Fruit fly (Drosophila melanogaster) S2 (cell line): ENCODE measurements around the gene GstD10.
A peak's percentile ranks its signal among the peaks of the same experiment; 100 is the strongest.

Experiments
- CG8478 ChIP-seq: fragments of >200 bp; optimal IDR thresholded peaks from 2 replicates; lab custom pipeline; 2018
- CTCF ChIP-seq, 2 experiments: fragments of >200 bp; optimal IDR thresholded peaks; 2 replicates each; lab custom pipeline; 2018

Gene GstD10

DNA sequence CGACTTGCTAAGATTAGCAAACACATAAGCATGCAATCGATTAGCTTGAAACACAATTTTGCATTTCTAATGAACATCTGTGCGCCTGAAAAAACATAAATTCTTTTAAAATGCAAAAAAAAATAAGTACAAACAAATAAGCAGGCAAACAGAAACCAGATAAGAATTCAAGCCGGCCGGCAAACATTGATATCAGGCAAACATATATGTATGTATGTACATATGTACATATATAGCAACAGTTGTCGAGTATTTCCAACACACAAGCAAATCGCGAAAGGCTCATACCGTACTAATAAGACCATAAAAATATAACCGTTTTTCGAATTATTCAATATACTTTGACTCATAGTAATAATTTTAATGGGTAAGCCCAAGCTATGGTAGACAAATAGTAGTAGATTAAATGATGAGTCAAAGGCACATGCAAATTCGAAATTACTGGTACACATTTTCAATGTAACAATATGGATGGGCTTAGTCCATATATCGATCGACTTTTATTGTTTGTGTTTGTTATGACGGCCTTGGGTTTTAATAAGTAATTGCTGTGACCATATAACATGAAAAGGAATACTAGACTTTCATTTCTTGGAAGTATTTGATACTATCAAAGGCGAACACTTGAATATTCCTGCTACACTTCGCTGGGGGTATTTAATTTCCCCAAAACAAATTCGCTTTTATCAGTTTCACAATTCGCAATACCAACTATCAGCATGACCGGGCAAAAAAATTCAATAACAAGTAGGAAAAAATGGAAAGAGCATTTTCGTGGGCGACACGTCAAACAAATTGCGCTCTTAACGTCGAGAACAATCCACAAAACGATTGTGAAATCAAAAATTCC is 4.5 kb upstream of the GstD10 start:
- TF ChIP-seq CTCF (optimal IDR thresholded peaks at IDR 0.05; lab: Kevin White, UChicago) (no peak), CG8478 (lab: Kevin White, UChicago) (no peak)

DNA sequence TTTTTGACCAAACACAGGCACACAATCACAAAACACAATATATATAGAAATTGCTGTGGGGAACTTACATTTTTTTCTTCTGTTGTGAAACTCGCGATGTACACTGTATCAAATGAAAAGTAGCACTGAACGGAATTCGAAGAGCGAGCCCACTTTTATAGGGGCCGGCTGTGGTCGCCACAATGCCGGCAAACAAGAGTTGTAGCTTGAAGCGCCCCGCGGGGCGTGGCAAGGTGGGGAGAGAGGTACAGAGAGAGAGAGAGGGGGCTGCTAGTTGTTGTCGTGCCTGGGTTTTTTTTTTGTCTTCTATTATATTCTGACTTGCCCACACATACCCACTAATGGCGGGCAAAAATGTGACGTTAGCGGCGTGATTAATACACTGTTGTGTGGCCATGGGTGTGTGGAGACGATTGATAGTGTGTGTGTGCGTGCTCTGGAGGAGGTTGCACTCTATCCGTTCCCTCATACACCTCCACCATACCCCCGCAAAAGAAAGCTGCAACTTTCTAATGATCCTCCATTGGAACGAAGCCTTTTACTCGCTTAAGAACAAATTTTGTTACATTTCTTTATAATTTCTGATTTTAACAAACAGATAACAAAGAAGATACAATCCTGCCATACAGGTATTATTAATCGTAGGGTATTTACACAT is 3.7 kb upstream of the GstD10 start, which contains the start of gene GstD1:
TSS of gene GstD1 (minus strand) at position 134 of the 658 bp plus-strand sequence.
- TF ChIP-seq CG8478 (lab: Kevin White, UChicago) (no peak), CTCF (optimal IDR thresholded peaks at IDR 0.05; lab: Kevin White, UChicago) (no peak)

DNA sequence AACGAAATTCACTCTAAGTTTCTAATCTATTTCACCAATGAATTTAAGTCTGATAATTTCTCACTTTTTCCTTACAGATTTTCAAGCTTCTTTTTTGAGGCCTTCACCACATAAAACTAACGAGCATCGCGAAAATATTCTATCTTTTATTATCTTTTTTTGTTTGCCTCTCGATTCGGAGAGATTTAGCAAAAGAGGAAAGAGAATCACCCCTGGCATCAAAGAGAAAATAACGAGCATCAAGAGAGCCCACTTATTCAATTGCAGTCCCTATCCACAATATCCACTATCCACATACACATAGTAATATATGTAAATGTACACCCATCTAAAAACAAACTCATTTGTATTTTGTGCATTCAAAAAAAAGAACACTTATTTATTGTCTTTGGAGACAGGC is 1.9 kb upstream of the GstD10 start, which contains the start of gene GstD9:
TSS of gene GstD9 (minus strand) at position 101 of the 400 bp plus-strand sequence.
- TF ChIP-seq CTCF (optimal IDR thresholded peaks at IDR 0.05; lab: Kevin White, UChicago) = no peak
- no peak for TF ChIP-seq CG8478 (lab: Kevin White, UChicago)

DNA sequence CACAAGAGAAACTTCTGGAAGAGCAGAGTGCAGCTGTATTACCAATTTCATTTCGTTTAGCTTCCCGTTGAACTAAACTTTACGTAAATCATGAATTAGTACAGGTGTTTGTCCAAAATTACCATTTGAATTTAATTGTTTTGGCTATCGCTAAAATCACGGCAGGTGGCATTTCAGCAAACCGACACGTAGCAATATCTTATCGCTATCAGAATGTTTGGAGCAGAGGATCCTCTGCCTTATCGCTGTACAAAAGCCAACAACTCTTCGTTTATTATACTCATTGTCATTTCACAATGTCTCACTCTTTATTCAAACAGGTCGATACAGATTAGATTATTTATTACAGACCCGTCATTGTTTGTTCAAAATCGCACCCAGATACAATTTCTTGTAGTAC is 352 bp upstream of the GstD10 start:
- no peak for TF ChIP-seq CG8478 (lab: Kevin White, UChicago)
- TF ChIP-seq CTCF (optimal IDR thresholded peaks at IDR 0.05; lab: Kevin White, UChicago) = no peak

DNA sequence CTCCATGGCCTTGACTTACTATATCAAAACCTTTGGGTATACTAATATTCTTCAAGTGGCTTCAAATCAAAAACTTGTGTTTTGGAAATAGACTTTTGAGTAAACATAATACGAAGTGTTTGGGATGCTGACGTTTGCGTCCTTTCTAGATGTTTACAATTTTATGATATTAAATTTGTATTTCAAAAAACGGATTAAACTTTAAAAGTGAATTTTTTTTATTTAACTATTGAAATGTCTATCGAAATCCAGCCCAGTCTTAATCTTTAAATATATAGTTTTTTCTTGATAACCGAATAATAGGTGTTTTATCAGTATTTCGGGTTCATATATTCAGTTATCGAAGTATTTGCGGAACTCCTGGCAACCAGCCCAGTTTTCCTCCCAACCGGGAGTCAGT is 955 bp downstream of the GstD10 start, which contains the start of gene Tim17a1:
TSS of gene Tim17a1 (minus strand) at position 101 of the 400 bp plus-strand sequence.
- no peak for TF ChIP-seq CG8478 (lab: Kevin White, UChicago)
- TF ChIP-seq CTCF (optimal IDR thresholded peaks at IDR 0.05; lab: Kevin White, UChicago) = no peak

DNA sequence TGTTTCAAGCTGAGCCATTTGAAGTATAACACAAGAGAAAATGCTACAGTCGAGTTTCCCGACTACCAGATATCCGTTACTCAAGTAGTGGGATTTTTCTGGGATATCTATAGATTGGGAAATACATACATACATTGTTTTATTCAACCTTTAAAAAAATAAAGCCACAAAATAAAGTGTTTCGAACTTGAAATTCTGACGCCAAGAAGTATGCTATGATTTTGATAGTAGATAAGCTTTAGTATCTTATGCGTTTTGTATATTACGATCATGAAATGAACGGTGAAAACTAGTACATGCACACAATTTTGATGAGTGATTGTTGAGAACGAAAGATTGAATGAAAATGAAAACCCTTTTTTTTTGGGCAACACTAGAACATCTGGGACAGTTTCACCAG is 2.0 kb downstream of the GstD10 start:
- TF ChIP-seq CTCF (optimal IDR thresholded peaks at IDR 0.05; lab: Kevin White, UChicago) (no peak), CG8478 (lab: Kevin White, UChicago) (no peak)

DNA sequence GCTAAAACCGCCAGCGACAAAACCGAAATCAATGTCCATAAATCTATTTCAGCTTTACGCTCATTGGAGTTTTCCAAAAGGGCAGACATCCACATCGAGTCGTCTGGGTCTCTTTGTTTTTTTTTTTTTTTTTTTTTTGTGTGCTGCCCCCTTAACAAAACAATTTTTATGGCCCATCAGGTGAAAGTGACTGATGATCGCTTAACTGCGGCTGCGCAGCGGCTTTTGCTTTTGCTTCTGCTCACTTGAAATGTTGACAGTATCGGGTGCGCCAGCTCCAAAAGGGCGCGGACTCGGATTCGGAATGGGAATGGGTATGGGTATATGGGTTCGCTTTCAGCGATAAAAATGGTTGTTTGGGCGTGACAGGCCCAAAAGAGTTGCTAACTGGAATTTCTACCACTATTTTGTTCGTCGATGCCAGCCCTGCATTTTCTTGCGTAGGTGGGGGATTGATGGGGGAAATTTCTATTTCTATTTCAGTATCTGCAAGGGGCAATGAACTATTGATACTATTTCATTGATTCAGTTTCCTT is 3.5 kb downstream of the GstD10 start:
- TF ChIP-seq CG8478 (lab: Kevin White, UChicago) (no peak), CTCF (optimal IDR thresholded peaks at IDR 0.05; lab: Kevin White, UChicago) (no peak)

DNA sequence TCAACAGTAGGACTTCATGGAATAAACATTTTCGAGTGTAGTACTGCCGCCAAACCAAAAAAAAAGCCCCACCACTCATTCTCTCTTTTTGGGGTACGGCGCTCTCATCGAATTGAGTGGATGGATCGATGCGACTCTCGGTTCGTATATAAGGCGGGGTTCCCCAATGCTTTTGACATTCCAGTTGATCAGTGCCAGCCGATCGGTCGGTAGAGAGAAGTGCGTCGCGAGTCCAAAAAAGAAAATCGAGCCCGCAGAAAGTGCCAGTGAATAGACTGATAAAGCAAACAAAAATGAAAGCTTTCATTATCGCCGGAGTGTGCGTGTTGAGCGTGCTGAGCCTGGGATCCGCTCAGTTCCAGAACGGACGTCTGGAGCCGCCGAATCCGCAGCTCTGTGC is 5.7 kb downstream of the GstD10 start, which contains the start of gene CG4115:
TSS of gene CG4115 (plus strand) at position 172 of the 400 bp plus-strand sequence.
- no peak for TF ChIP-seq CG8478 (lab: Kevin White, UChicago)
- TF ChIP-seq CTCF (optimal IDR thresholded peaks at IDR 0.05; lab: Kevin White, UChicago) = no peak

DNA sequence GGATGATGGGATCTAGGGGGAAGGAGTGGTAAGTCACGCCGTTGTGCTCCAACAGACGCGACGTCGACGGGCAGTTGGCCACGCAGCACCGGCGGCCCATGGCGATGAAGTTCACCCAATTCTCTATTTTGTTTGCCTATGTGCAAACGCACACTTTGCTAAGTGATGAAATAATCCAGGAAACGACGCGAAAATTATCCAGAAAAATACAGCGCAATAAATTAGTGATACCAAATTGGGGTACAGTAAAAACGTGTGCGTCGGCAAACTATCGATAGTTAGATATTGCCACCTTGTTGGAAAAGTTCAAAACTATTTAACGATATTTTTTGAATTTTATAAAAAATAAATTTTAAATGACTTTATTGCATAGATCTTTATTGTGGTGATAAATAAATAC is 9.5 kb downstream of the GstD10 start, which contains the start of gene MBD-R2:
TSS of gene MBD-R2 (minus strand) at position 222 of the 400 bp plus-strand sequence.
- peak in 1 of 2 experiments; percentile 29 for TF ChIP-seq CTCF (optimal IDR thresholded peaks at IDR 0.05; lab: Kevin White, UChicago)
- no peak for TF ChIP-seq CG8478 (lab: Kevin White, UChicago)

DNA sequence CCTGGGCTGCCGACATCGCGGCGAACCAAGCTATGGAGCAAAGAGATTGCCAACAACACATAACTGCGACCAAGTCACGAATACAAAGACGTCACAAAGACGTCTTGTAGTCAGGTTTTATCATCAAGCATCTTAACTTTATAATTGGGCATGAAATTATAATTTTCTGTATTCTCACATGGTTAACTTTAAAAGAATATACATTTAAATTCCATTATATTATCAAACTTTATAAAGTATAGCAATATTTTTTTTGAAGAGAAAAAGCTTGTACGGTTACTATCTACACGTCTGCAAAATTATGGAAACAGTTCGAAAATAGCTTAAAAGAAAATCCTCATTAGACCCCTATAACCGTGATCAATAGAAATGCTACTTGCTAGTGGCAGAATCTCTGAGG is 13.5 kb downstream of the GstD10 start, which contains the start of gene CG10041:
TSS of gene CG10041 (minus strand) at position 101 of the 400 bp plus-strand sequence.
- no peak for TF ChIP-seq CG8478 (lab: Kevin White, UChicago)
- no peak for TF ChIP-seq CTCF (optimal IDR thresholded peaks at IDR 0.05; lab: Kevin White, UChicago)

DNA sequence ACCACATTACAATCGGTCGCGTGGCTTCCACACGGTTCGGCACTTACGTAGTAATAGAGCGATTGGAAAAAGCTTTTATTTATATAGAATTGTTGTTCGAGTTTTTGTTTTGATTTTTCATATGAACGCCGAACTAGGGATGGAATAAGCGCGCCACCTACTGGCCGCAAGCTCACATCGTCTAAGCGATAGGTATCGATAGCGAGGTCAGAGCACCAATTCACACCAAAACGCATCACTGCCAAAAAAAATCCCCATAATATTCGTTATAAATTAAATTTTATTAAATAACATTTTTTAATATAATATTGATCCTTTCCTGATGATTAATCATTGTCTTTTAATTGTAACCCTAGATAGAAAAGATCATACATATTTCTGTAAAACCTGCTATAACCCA is 15.0 kb downstream of the GstD10 start, which contains the start of gene CG10038:
TSS of gene CG10038 (minus strand) at position 148 of the 400 bp plus-strand sequence.
- no peak for TF ChIP-seq CG8478 (lab: Kevin White, UChicago)
- peak; percentile 57 to 85 for TF ChIP-seq CTCF (optimal IDR thresholded peaks at IDR 0.05; lab: Kevin White, UChicago)

DNA sequence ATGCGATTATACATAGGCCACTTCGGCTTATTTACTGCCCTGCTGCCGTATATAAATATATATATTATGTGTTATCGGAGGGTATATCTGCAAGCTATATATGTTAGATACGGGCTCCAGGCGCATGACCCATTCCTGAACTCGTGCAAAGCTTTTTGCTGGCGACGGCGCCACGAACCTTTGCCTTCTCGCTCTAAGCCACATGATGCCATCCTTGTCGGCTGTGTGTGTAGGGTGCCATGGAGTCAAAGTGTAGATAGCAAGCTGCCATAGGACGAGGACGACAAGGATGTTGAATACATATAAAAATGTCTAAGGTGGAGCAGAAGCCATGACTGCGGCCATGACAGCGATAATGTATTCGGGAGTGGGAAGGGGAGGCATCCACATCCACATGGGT is 17.9 kb downstream of the GstD10 start:
- TF ChIP-seq CG8478 (lab: Kevin White, UChicago) = no peak
- TF ChIP-seq CTCF (optimal IDR thresholded peaks at IDR 0.05; lab: Kevin White, UChicago) = no peak

DNA sequence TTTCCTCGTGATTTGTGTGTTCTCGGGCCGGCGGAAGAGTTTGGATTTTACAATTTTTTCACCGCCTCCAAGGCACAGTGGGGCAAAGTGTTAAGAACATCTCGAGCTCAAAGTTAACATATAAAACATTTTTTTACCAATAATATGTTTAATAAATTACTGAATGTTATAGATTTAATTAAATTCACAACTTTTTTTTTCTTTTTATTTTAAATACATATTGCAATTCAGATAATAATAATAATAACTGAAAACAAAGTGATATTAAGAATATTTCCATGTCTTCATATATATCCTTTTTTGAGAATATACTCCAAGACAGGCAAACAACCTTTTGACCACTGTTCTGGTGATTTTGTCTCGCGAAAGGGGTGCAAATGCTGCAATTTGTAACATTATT is 19.5 kb downstream of the GstD10 start:
- TF ChIP-seq CTCF (optimal IDR thresholded peaks at IDR 0.05; lab: Kevin White, UChicago) (no peak), CG8478 (lab: Kevin White, UChicago) (no peak)

DNA sequence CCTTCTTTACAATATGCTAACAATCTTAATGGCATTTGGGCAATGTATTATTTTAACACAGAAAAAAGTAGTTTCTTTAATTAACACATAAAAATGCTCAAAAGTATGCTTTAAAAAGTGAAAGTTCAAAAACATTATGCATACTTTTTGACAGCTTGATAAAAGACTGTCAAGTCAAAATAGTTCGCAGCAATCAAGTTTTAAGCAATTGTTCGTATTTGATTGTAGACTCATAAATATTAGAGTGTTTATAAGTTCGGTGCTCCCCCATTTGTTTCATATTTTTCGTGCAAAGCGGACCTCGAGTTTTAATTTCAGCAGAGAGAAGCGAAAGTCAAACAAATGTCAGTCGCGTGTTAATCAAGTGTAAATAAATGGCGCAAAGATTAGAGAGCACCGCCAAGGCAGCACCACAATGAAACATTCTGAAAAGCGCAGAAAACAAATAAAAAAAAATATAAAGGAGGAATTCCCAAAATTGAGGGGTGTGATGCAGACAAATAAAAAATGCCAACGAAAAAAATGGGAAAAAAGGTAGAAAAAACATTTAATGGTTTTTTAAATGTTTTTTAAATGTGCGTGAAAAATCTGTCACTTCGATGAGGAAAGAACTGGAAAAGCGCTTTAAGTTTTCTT is 20.5 kb downstream of the GstD10 start:
- TF ChIP-seq CTCF (optimal IDR thresholded peaks at IDR 0.05; lab: Kevin White, UChicago) (no peak), CG8478 (lab: Kevin White, UChicago) (no peak)
